Worm (Caenorhabditis elegans): ENCODE measurements around the gene nrde-1.

The nrde-1 gene

ce11 chrIII:3703397-3703796, 9.9 kb upstream of the nrde-1 start, which contains the start of gene C14B1.3 (continued):
- TF ChIP-seq hif-1 (tag; optimal IDR thresholded peaks at IDR 0.05) (no peak), ztf-11 (tag; optimal IDR thresholded peaks at IDR 0.05) (no peak), nhr-25 (tag; optimal IDR thresholded peaks at IDR 0.05; ENCODE audit: borderline replicate concordance, insufficient read depth) (no peak), dpl-1 (GFP tag; optimal IDR thresholded peaks at IDR 0.05) (peak; percentile 43), saeg-2 (GFP tag; IDR thresholded peaks at IDR 0.05) (no peak), ceh-20 (GFP tag; IDR thresholded peaks at IDR 0.05) (no peak), vab-7 (GFP tag; IDR thresholded peaks at IDR 0.05) (no peak), nhr-48 (tag; optimal IDR thresholded peaks at IDR 0.05) (no peak), aha-1 (tag) (peak; percentile 84), F44E2.7 (GFP tag; IDR thresholded peaks at IDR 0.05) (no peak), lin-13 (GFP tag; optimal IDR thresholded peaks at IDR 0.05) (peak; percentile 2), unc-39 (tag; optimal IDR thresholded peaks at IDR 0.05) (no peak), pqm-1 (tag; optimal IDR thresholded peaks at IDR 0.05) (peak; percentile 23), mes-2 (tag; optimal IDR thresholded peaks at IDR 0.05; ENCODE audit: poor library complexity, severe bottlenecking) (peak; percentile 65), zip-11 (GFP tag; IDR thresholded peaks at IDR 0.05) (no peak), dmd-6 (GFP tag; IDR thresholded peaks at IDR 0.05) (peak; percentile 47), T26A8.4 (GFP tag; IDR thresholded peaks at IDR 0.05) (no peak), ceh-28 (tag; optimal IDR thresholded peaks at IDR 0.05) (no peak), jun-1 (tag; optimal IDR thresholded peaks at IDR 0.05) (peak; percentile 46), spr-3 (GFP tag; optimal IDR thresholded peaks at IDR 0.05) (no peak), pha-4 (GFP tag; IDR thresholded peaks at IDR 0.05) (no peak), pha-4 (tag; optimal IDR thresholded peaks at IDR 0.05) (peak; percentile 21), lim-7 (GFP tag; IDR thresholded peaks at IDR 0.05) (no peak), F49E8.2 (tag; optimal IDR thresholded peaks at IDR 0.05; ENCODE audit: borderline replicate concordance) (no peak)

- TF ChIP-seq nhr-102 (tag; optimal IDR thresholded peaks at IDR 0.05) (no peak), php-3 (GFP tag; IDR thresholded peaks at IDR 0.05) (no peak), daf-16 (GFP tag; optimal IDR thresholded peaks at IDR 0.05) (no peak), daf-16 (tag; optimal IDR thresholded peaks at IDR 0.05) (peak; percentile 13), mes-2 (tag; optimal IDR thresholded peaks at IDR 0.05; ENCODE audit: poor library complexity, severe bottlenecking) (peak; percentile 57), saeg-2 (GFP tag; IDR thresholded peaks at IDR 0.05) (no peak), dpl-1 (GFP tag; optimal IDR thresholded peaks at IDR 0.05) (peak; percentile 25), nhr-25 (tag; optimal IDR thresholded peaks at IDR 0.05; ENCODE audit: borderline replicate concordance, insufficient read depth) (no peak), ceh-82 (tag; optimal IDR thresholded peaks at IDR 0.05) (no peak), mep-1 (tag; optimal IDR thresholded peaks at IDR 0.05) (peak; percentile 46), lin-29 (GFP tag; IDR thresholded peaks at IDR 0.05) (no peak), ceh-20 (GFP tag; IDR thresholded peaks at IDR 0.05) (no peak), mxl-3 (GFP tag; optimal IDR thresholded peaks at IDR 0.05) (no peak), lin-13 (GFP tag; optimal IDR thresholded peaks at IDR 0.05) (no peak), duxl-1 (tag; optimal IDR thresholded peaks at IDR 0.05; ENCODE audit: poor library complexity) (peak; percentile 38), lsy-2 (tag; optimal IDR thresholded peaks at IDR 0.05) (peak in 1 of 2 experiments; percentile 80), R02D3.7 (tag; optimal IDR thresholded peaks at IDR 0.05) (no peak), lin-38 (GFP tag; IDR thresholded peaks at IDR 0.05) (peak; percentile 47), hlh-30 (tag; optimal IDR thresholded peaks at IDR 0.05; ENCODE audit: insufficient read depth) (peak; percentile 16), dve-1 (tag; optimal IDR thresholded peaks at IDR 0.05; ENCODE audit: insufficient read depth) (peak; percentile 23), lin-39 (tag; optimal IDR thresholded peaks at IDR 0.05) (no peak)
Observed at ce11 chrIII:3704967-3705366, 8.3 kb upstream of the nrde-1 start, which contains the start of gene wdr-5.1. TSS of gene wdr-5.1 (plus strand) at chrIII:3705285.

All from whole organism, L4 larva.